Fruit fly (Drosophila melanogaster) whole organism: ENCODE results near the gene CG15446.

Source experiments
- Dll ChIP-seq: fragments of >200 bp; optimal IDR thresholded peaks from 2 replicates; lab custom pipeline; 2017
- EcR ChIP-seq, 2 experiments: fragments of >200 bp; optimal IDR thresholded peaks; 2 replicates each; lab custom pipeline; 2017; ENCODE audit warnings: missing biosample characterization in 2 of 2, missing genetic modification characterization in 2 of 2, missing genetic modification reagents in 2 of 2

- TF ChIP-seq Dll (lab: Kevin White, UChicago) = no peak
- TF ChIP-seq EcR (GFP tag; optimal IDR thresholded peaks at IDR 0.05; lab: Kevin White, UChicago) = no peak
Observed at dm6 chrX:21058437-21058836, 43.6 kb downstream of the CG15446 start.
